Comparison of ENCODE assay signal across 1 fruit fly cellular context in genomic region chr3L:4690698-4691097, dm6.
TF ChIP-seq lines count a peak whose summit lies in the region.

No protein-coding gene starts in this region.

TF ChIP-seq in whole organism, embryonic, 481 proteins besides CTCF, POLR2A, EP300 and RAD21 (continued from another document and continues in another):
- TF ChIP-seq H2.0 (GFP tag; IDR thresholded peaks at IDR 0.05; lab: Robert Waterston, UW) (0 out of 2 replicates have a peak, but pooled peaks have one; percentile 32), CG17361 (GFP tag; IDR thresholded peaks at IDR 0.05; lab: Robert Waterston, UW) (0 out of 3 replicates have a peak, but pooled peaks have one; percentile 20), tgo (GFP tag; IDR thresholded peaks at IDR 0.05; lab: Robert Waterston, UW) (peak; percentile 52; the same call in 2 of the 3 replicates), pzg (GFP tag; optimal IDR thresholded peaks at IDR 0.05; lab: Kevin White, UChicago) (no peak), CG2875 (GFP tag; optimal IDR thresholded peaks at IDR 0.05; lab: Kevin White, UChicago) (no peak), Stat92E (GFP tag; optimal IDR thresholded peaks at IDR 0.05; lab: Kevin White, UChicago) (no peak), CG8388 (GFP tag; optimal IDR thresholded peaks at IDR 0.05; lab: Kevin White, UChicago) (no peak), prd (optimal IDR thresholded peaks at IDR 0.05; lab: Kevin White, UChicago) (no peak), prd (GFP tag; IDR thresholded peaks at IDR 0.05; lab: Robert Waterston, UW) (peak; percentile 42; the same call in 1 of the 3 replicates), btn (GFP tag; optimal IDR thresholded peaks at IDR 0.05; lab: Kevin White, UChicago) (no peak), CrebB (tag; optimal IDR thresholded peaks at IDR 0.05; lab: Kevin White, UChicago) (no peak), Dad (GFP tag; optimal IDR thresholded peaks at IDR 0.05; lab: Kevin White, UChicago) (no peak), sens (GFP tag; lab: Kevin White, UChicago) (peak; percentile 85), Spps (tag; optimal IDR thresholded peaks at IDR 0.05; lab: Kevin White, UChicago) (no peak), zen2 (GFP tag; IDR thresholded peaks at IDR 0.05; lab: Robert Waterston, UW; ENCODE audit: partially characterized antibody) (no peak), tio (GFP tag; optimal IDR thresholded peaks at IDR 0.05; lab: Kevin White, UChicago) (no peak), Dip3 (GFP tag; optimal IDR thresholded peaks at IDR 0.05; lab: Kevin White, UChicago) (no peak), pho (GFP tag; optimal IDR thresholded peaks at IDR 0.05; lab: Kevin White, UChicago) (no peak), CG31388 (GFP tag; optimal IDR thresholded peaks at IDR 0.05; lab: Kevin White, UChicago) (no peak), CG7271 (tag; optimal IDR thresholded peaks at IDR 0.05; lab: Kevin White, UChicago) (no peak), CG10959 (GFP tag; IDR thresholded peaks at IDR 0.05; lab: Robert Waterston, UW) (no peak), az2 (GFP tag; optimal IDR thresholded peaks at IDR 0.05; lab: Kevin White, UChicago) (peak; percentile 32), croc (GFP tag; conservative IDR thresholded peaks at IDR 0.05; lab: Robert Waterston, UW) (no peak; the same call in 2 of the 3 replicates), CG12659 (GFP tag; optimal IDR thresholded peaks at IDR 0.05; lab: Kevin White, UChicago) (no peak), emc (GFP tag; optimal IDR thresholded peaks at IDR 0.05; lab: Kevin White, UChicago) (no peak), eyg (GFP tag; optimal IDR thresholded peaks at IDR 0.05; lab: Kevin White, UChicago) (no peak), CG1024 (GFP tag; IDR thresholded peaks at IDR 0.05; lab: Robert Waterston, UW) (peak; percentile 31; the same call in 1 of the 2 replicates), CG14050 (GFP tag; IDR thresholded peaks at IDR 0.05; lab: Robert Waterston, UW) (no peak; the same call in 2 of the 3 replicates), en (GFP tag; optimal IDR thresholded peaks at IDR 0.05; lab: Kevin White, UChicago) (no peak), CG7745 (tag; optimal IDR thresholded peaks at IDR 0.05; lab: Kevin White, UChicago) (no peak), CG10321 (GFP tag; IDR thresholded peaks at IDR 0.05; lab: Robert Waterston, UW) (no peak), CG5180 (GFP tag; optimal IDR thresholded peaks at IDR 0.05; lab: Kevin White, UChicago) (no peak), Awh (GFP tag; IDR thresholded peaks at IDR 0.05; lab: Robert Waterston, UW) (peak; percentile 57; the same call in 1 of the 2 replicates), oc (tag; optimal IDR thresholded peaks at IDR 0.05; lab: Kevin White, UChicago) (no peak), kah (GFP tag; optimal IDR thresholded peaks at IDR 0.05; lab: Kevin White, UChicago) (no peak), sc (optimal IDR thresholded peaks at IDR 0.05; lab: Kevin White, UChicago) (no peak), sc (GFP tag; optimal IDR thresholded peaks at IDR 0.05; lab: Kevin White, UChicago) (no peak), CG31365 (tag; optimal IDR thresholded peaks at IDR 0.05; lab: Kevin White, UChicago) (no peak), Adf1 (GFP tag; IDR thresholded peaks at IDR 0.05; lab: Robert Waterston, UW) (no peak), psq (GFP tag; optimal IDR thresholded peaks at IDR 0.05; lab: Kevin White, UChicago) (no peak), B-H2 (GFP tag; optimal IDR thresholded peaks at IDR 0.05; lab: Kevin White, UChicago) (no peak), al (GFP tag; IDR thresholded peaks at IDR 0.05; lab: Robert Waterston, UW) (no peak), CG4820 (GFP tag; optimal IDR thresholded peaks at IDR 0.05; lab: Kevin White, UChicago) (no peak), jing (GFP tag; optimal IDR thresholded peaks at IDR 0.05; lab: Kevin White, UChicago) (no peak), h (optimal IDR thresholded peaks at IDR 0.05; lab: Kevin White, UChicago) (no peak), CG2199 (GFP tag; IDR thresholded peaks at IDR 0.05; lab: Robert Waterston, UW) (peak; percentile 73; the same call in 1 of the 3 replicates), Rfx (GFP tag; IDR thresholded peaks at IDR 0.05; lab: Robert Waterston, UW) (peak; percentile 58; the same call in 1 of the 2 replicates), CG9215 (GFP tag; IDR thresholded peaks at IDR 0.05; lab: Robert Waterston, UW) (no peak), Trl (optimal IDR thresholded peaks at IDR 0.05; lab: Kevin White, UChicago) (no peak), Trl (GFP tag; optimal IDR thresholded peaks at IDR 0.05; lab: Kevin White, UChicago) (no peak), Gsc (GFP tag; IDR thresholded peaks at IDR 0.05; lab: Robert Waterston, UW) (no peak), mam (GFP tag; optimal IDR thresholded peaks at IDR 0.05; lab: Kevin White, UChicago) (no peak), dati (GFP tag; IDR thresholded peaks at IDR 0.05; lab: Robert Waterston, UW) (peak; percentile 52; the same call in 1 of the 2 replicates), da (GFP tag; optimal IDR thresholded peaks at IDR 0.05; lab: Kevin White, UChicago) (no peak), CG8089 (GFP tag; optimal IDR thresholded peaks at IDR 0.05; lab: Kevin White, UChicago) (no peak), CG14860 (GFP tag; IDR thresholded peaks at IDR 0.05; lab: Robert Waterston, UW; ENCODE audit: partially characterized antibody) (no peak), dysf (GFP tag; IDR thresholded peaks at IDR 0.05; lab: Robert Waterston, UW) (peak; percentile 55), CG1647 (GFP tag; optimal IDR thresholded peaks at IDR 0.05; lab: Kevin White, UChicago) (no peak), CG1792 (GFP tag; optimal IDR thresholded peaks at IDR 0.05; lab: Kevin White, UChicago) (no peak), slbo (GFP tag; IDR thresholded peaks at IDR 0.05; lab: Robert Waterston, UW) (peak; percentile 64), Meics (GFP tag; optimal IDR thresholded peaks at IDR 0.05; lab: Kevin White, UChicago) (no peak), grn (GFP tag; optimal IDR thresholded peaks at IDR 0.05; lab: Kevin White, UChicago) (no peak), fru (optimal IDR thresholded peaks at IDR 0.05; lab: Kevin White, UChicago) (no peak), CG14667 (GFP tag; IDR thresholded peaks at IDR 0.05; lab: Robert Waterston, UW) (peak; percentile 29; the same call in 1 of the 2 replicates), Nf-YC (tag; optimal IDR thresholded peaks at IDR 0.05; lab: Kevin White, UChicago) (no peak), HHEX (GFP tag; optimal IDR thresholded peaks at IDR 0.05; lab: Kevin White, UChicago) (no peak), row (GFP tag; IDR thresholded peaks at IDR 0.05; lab: Robert Waterston, UW) (peak; percentile 56), usp (GFP tag; optimal IDR thresholded peaks at IDR 0.05; lab: Kevin White, UChicago) (no peak), CG9609 (GFP tag; optimal IDR thresholded peaks at IDR 0.05; lab: Kevin White, UChicago) (no peak), twi (tag; optimal IDR thresholded peaks at IDR 0.05; lab: Kevin White, UChicago) (no peak), Dek (tag; optimal IDR thresholded peaks at IDR 0.05; lab: Kevin White, UChicago) (no peak), CG11695 (GFP tag; IDR thresholded peaks at IDR 0.05; lab: Robert Waterston, UW) (0 out of 3 replicates have a peak, but pooled peaks have one; percentile 28), CG6683 (GFP tag; optimal IDR thresholded peaks at IDR 0.05; lab: Kevin White, UChicago) (no peak), D19B (GFP tag; optimal IDR thresholded peaks at IDR 0.05; lab: Kevin White, UChicago) (no peak), fd64A (GFP tag; optimal IDR thresholded peaks at IDR 0.05; lab: Kevin White, UChicago) (no peak), dm (GFP tag; optimal IDR thresholded peaks at IDR 0.05; lab: Kevin White, UChicago) (no peak), Dfd (GFP tag; optimal IDR thresholded peaks at IDR 0.05; lab: Kevin White, UChicago) (no peak), CG18011 (GFP tag; optimal IDR thresholded peaks at IDR 0.05; lab: Kevin White, UChicago) (no peak), CG6689 (GFP tag; IDR thresholded peaks at IDR 0.05; lab: Robert Waterston, UW) (no peak), sob (GFP tag; IDR thresholded peaks at IDR 0.05; lab: Robert Waterston, UW) (peak; percentile 52; the same call in 1 of the 2 replicates), ewg (GFP tag; optimal IDR thresholded peaks at IDR 0.05; lab: Kevin White, UChicago) (no peak), dimm (GFP tag; IDR thresholded peaks at IDR 0.05; lab: Robert Waterston, UW) (no peak), ttk (GFP tag; IDR thresholded peaks at IDR 0.05; lab: Robert Waterston, UW) (no peak), D (optimal IDR thresholded peaks at IDR 0.05; lab: Kevin White, UChicago) (no peak), D (GFP tag; optimal IDR thresholded peaks at IDR 0.05; lab: Kevin White, UChicago) (no peak), CG10431 (GFP tag; optimal IDR thresholded peaks at IDR 0.05; lab: Kevin White, UChicago) (no peak), ase (GFP tag; IDR thresholded peaks at IDR 0.05; lab: Robert Waterston, UW) (0 out of 3 replicates have a peak, but pooled peaks have one; percentile 31), CG3065 (GFP tag; optimal IDR thresholded peaks at IDR 0.05; lab: Kevin White, UChicago) (no peak), CG15479 (GFP tag; optimal IDR thresholded peaks at IDR 0.05; lab: Kevin White, UChicago) (no peak), Dp (GFP tag; optimal IDR thresholded peaks at IDR 0.05; lab: Kevin White, UChicago) (no peak), bcd (GFP tag; optimal IDR thresholded peaks at IDR 0.05; lab: Kevin White, UChicago) (no peak), Ets97D (GFP tag; optimal IDR thresholded peaks at IDR 0.05; lab: Kevin White, UChicago) (no peak), Atf-2 (GFP tag; optimal IDR thresholded peaks at IDR 0.05; lab: Kevin White, UChicago) (no peak), CG12744 (GFP tag; optimal IDR thresholded peaks at IDR 0.05; lab: Kevin White, UChicago) (no peak), CG10274 (GFP tag; optimal IDR thresholded peaks at IDR 0.05; lab: Kevin White, UChicago) (no peak), inv (GFP tag; IDR thresholded peaks at IDR 0.05; lab: Robert Waterston, UW; ENCODE audit: partially characterized antibody) (no peak), Nf-YA (GFP tag; IDR thresholded peaks at IDR 0.05; lab: Robert Waterston, UW) (no peak), CG13894 (tag; optimal IDR thresholded peaks at IDR 0.05; lab: Kevin White, UChicago) (no peak), CG9932 (GFP tag; IDR thresholded peaks at IDR 0.05; lab: Robert Waterston, UW) (peak; percentile 60; the same call in 1 of the 2 replicates), CG34422 (GFP tag; IDR thresholded peaks at IDR 0.05; lab: Robert Waterston, UW) (no peak), Hr39 (optimal IDR thresholded peaks at IDR 0.05; lab: Kevin White, UChicago) (no peak), ci (GFP tag; IDR thresholded peaks at IDR 0.05; lab: Robert Waterston, UW) (peak; percentile 65), Chrac-16 (GFP tag; optimal IDR thresholded peaks at IDR 0.05; lab: Kevin White, UChicago) (peak; percentile 13), CG2712 (tag; optimal IDR thresholded peaks at IDR 0.05; lab: Kevin White, UChicago) (peak; percentile 45), p53 (GFP tag; optimal IDR thresholded peaks at IDR 0.05; lab: Kevin White, UChicago) (no peak), CG10147 (GFP tag; optimal IDR thresholded peaks at IDR 0.05; lab: Kevin White, UChicago) (no peak), Gug (GFP tag; IDR thresholded peaks at IDR 0.05; lab: Robert Waterston, UW) (no peak), ap (GFP tag; IDR thresholded peaks at IDR 0.05; lab: Robert Waterston, UW) (no peak), nau (GFP tag; optimal IDR thresholded peaks at IDR 0.05; lab: Kevin White, UChicago) (no peak), ro (GFP tag; IDR thresholded peaks at IDR 0.05; lab: Robert Waterston, UW) (no peak), CG10366 (GFP tag; IDR thresholded peaks at IDR 0.05; lab: Robert Waterston, UW) (peak; percentile 61), ERR (GFP tag; optimal IDR thresholded peaks at IDR 0.05; lab: Kevin White, UChicago) (no peak), lbe (GFP tag; optimal IDR thresholded peaks at IDR 0.05; lab: Kevin White, UChicago) (no peak), CG3838 (GFP tag; optimal IDR thresholded peaks at IDR 0.05; lab: Kevin White, UChicago) (no peak), B-H1 (GFP tag; IDR thresholded peaks at IDR 0.05; lab: Robert Waterston, UW) (no peak; the same call in 2 of the 3 replicates), CG13287 (GFP tag; IDR thresholded peaks at IDR 0.05; lab: Robert Waterston, UW; ENCODE audit: partially characterized antibody) (peak; percentile 57; the same call in 1 of the 2 replicates), NK7.1 (GFP tag; optimal IDR thresholded peaks at IDR 0.05; lab: Kevin White, UChicago) (no peak), Mrtf (GFP tag; IDR thresholded peaks at IDR 0.05; lab: Robert Waterston, UW) (no peak), lilli (GFP tag; optimal IDR thresholded peaks at IDR 0.05; lab: Kevin White, UChicago) (no peak), CG7556 (GFP tag; optimal IDR thresholded peaks at IDR 0.05; lab: Kevin White, UChicago) (no peak), CG17912 (GFP tag; optimal IDR thresholded peaks at IDR 0.05; lab: Kevin White, UChicago) (no peak), peb (GFP tag; IDR thresholded peaks at IDR 0.05; lab: Robert Waterston, UW) (peak; percentile 35; the same call in 1 of the 2 replicates), otp (GFP tag; IDR thresholded peaks at IDR 0.05; lab: Robert Waterston, UW) (peak; percentile 71), Hr3 (GFP tag; optimal IDR thresholded peaks at IDR 0.05; lab: Kevin White, UChicago) (no peak), sqz (GFP tag; optimal IDR thresholded peaks at IDR 0.05; lab: Kevin White, UChicago) (no peak), Ravus (GFP tag; IDR thresholded peaks at IDR 0.05; lab: Robert Waterston, UW) (no peak), Hmx (GFP tag; optimal IDR thresholded peaks at IDR 0.05; lab: Kevin White, UChicago) (no peak), CG12391 (tag; optimal IDR thresholded peaks at IDR 0.05; lab: Kevin White, UChicago) (peak; percentile 32), lmd (GFP tag; IDR thresholded peaks at IDR 0.05; lab: Robert Waterston, UW) (peak; percentile 47; the same call in 1 of the 2 replicates), Optix (GFP tag; IDR thresholded peaks at IDR 0.05; lab: Robert Waterston, UW) (no peak), CG42726 (GFP tag; IDR thresholded peaks at IDR 0.05; lab: Robert Waterston, UW; ENCODE audit: partially characterized antibody) (no peak), so (GFP tag; IDR thresholded peaks at IDR 0.05; lab: Robert Waterston, UW) (no peak), CG1602 (GFP tag; optimal IDR thresholded peaks at IDR 0.05; lab: Kevin White, UChicago) (peak; percentile 23), Ptx1 (GFP tag; IDR thresholded peaks at IDR 0.05; lab: Robert Waterston, UW) (peak; percentile 54), CG30403 (GFP tag; optimal IDR thresholded peaks at IDR 0.05; lab: Kevin White, UChicago) (peak; percentile 27), cas (GFP tag; IDR thresholded peaks at IDR 0.05; lab: Robert Waterston, UW) (no peak), CG6813 (GFP tag; optimal IDR thresholded peaks at IDR 0.05; lab: Kevin White, UChicago) (no peak)
